Worm (Caenorhabditis elegans) whole organism, L2 larva: ENCODE results near the gene F52C6.2.

ENCODE experiments used
- elt-3 ChIP-seq: sonication (generic microtip); optimal IDR thresholded peaks from 2 replicates; lab custom pipeline; 2017; ENCODE audit warnings: missing biosample characterization, missing genetic modification characterization
- mbf-1 ChIP-seq: sonication (generic microtip); optimal IDR thresholded peaks from 2 replicates; lab custom pipeline; 2017; ENCODE audit warnings: missing biosample characterization, missing genetic modification characterization
- nhr-129 ChIP-seq: fragments of 150-350 bp; optimal IDR thresholded peaks from 2 replicates; lab custom pipeline; 2014; ENCODE audit warnings: missing biosample characterization, missing genetic modification characterization
- nhr-21 ChIP-seq: fragments of 150-350 bp; optimal IDR thresholded peaks from 2 replicates; lab custom pipeline; 2014; ENCODE audit warnings: missing biosample characterization, missing genetic modification characterization
- sma-9 ChIP-seq, 2 experiments: fragments of 150-350 bp in 1 of 2; sonication (generic microtip) in 1 of 2; optimal IDR thresholded peaks; 2 replicates each; lab custom pipeline; 2014 to 2016; ENCODE audit warnings: missing genetic modification characterization in 2 of 2, mild to moderate bottlenecking in 1 of 2, missing biosample characterization in 1 of 2, missing compliant biosample characterization in 1 of 2, missing genetic modification reagents in 1 of 2, moderate library complexity in 1 of 2

DNA sequence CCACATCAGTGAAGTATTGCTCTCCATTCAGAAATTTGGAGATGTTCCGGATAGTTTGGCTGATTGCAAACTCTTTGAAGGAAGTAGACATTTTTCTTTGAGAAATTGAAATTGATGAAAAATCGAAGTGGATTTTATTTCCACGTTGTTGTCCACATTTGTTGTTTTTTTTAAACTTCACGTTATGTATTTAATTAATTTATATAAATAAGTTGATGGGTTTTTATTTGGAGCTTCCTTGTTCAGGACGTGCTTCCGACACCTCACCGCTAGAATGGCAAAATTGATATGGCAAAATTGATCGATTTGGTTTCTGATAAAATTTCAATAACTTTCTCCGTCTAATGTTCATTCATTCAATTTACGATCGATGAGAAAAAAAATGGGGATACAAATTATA, 20.2 kb downstream of the F52C6.2 start, which contains the start of gene math-48:
- TF ChIP-seq nhr-129 (tag; lab: Kevin White, UChicago) (no peak), nhr-21 (tag; lab: Kevin White, UChicago) (no peak), mbf-1 (no peak), sma-9 (GFP tag; optimal IDR thresholded peaks at IDR 0.05; lab: Kevin White, UChicago) (no peak), sma-9 (tag; optimal IDR thresholded peaks at IDR 0.05; lab: Kevin White, UChicago) (no peak), elt-3 (tag; lab: Kevin White, UChicago) (no peak)
